Fruit fly (Drosophila melanogaster) whole organism, prepupa: ENCODE data around the gene Grip.

ENCODE experiments used
- Blimp-1 ChIP-seq: fragments of 200-800 bp; sonication (Bioruptor generic); optimal IDR thresholded peaks from 3 replicates; lab custom pipeline; 2017; ENCODE audit warnings: missing biosample characterization, missing genetic modification characterization, mild to moderate bottlenecking, moderate library complexity, missing genetic modification reagents
- CG32006 ChIP-seq: fragments of 200-800 bp; sonication (Bioruptor generic); optimal IDR thresholded peaks from 3 replicates; lab custom pipeline; 2017; ENCODE audit warnings: missing biosample characterization, mild to moderate bottlenecking, missing genetic modification characterization
- CG6276 ChIP-seq: fragments of 200-800 bp; sonication (Bioruptor generic); optimal IDR thresholded peaks from 2 replicates; lab custom pipeline; 2017; ENCODE audit warnings: missing biosample characterization, mild to moderate bottlenecking, missing genetic modification characterization
- CG7368 ChIP-seq: fragments of 200-800 bp; sonication (Bioruptor generic); optimal IDR thresholded peaks from 3 replicates; lab custom pipeline; 2016; ENCODE audit warnings: missing biosample characterization, missing genetic modification characterization
- CG9139 ChIP-seq: fragments of 200-800 bp; sonication (Bioruptor generic); optimal IDR thresholded peaks from 3 replicates; lab custom pipeline; 2017; ENCODE audit warnings: missing biosample characterization, mild to moderate bottlenecking, missing genetic modification characterization

dm6 chrX:6031692-6032091 lies 65.6 kb downstream of the Grip start:
- TF ChIP-seq CG32006 (GFP tag; lab: Kevin White, UChicago) (no peak), CG6276 (GFP tag; lab: Kevin White, UChicago) (no peak), CG9139 (GFP tag; lab: Kevin White, UChicago) (no peak), CG7368 (GFP tag; lab: Kevin White, UChicago) (peak; percentile 28), Blimp-1 (GFP tag; lab: Kevin White, UChicago) (no peak)
